Worm (Caenorhabditis elegans): ENCODE measurements around the gene srh-140.
"Not testable (repeated sequence)": the region's sequence is repeated elsewhere in the genome, so short reads cannot be mapped to it uniquely, and the experiment has no call there.

Gene srh-140

DNA sequence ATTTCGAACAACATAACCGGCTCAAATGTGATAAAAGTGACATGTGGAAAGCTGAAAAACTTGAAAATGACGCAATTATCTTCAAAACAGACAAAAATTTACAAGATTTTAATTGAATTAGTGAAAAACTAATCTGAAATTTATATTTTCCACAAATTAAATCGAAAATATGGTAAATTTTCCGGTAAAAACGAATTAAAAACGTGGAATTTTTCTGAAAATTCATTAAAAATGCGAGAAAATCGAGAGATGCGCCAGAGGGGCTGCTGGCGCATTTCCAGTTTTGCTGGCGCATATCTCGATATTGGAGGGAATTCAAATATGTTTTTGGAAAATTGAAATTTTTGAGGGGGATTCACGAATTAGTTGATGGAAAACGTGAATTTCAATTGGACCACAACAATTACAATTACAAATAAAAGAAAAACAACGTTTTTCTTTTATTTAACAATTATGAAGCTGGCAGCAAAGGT is 44.2 kb downstream of the srh-140 start, which contains the start of the genes haf-3 and F57A10.2 (continued):
- TF ChIP-seq sdz-38 (tag; optimal IDR thresholded peaks at IDR 0.05) (no peak), snpc-1.3 (tag; optimal IDR thresholded peaks at IDR 0.05; ENCODE audit: insufficient read depth) (peak; percentile 71), C17E4.6 (GFP tag; IDR thresholded peaks at IDR 0.05) (no peak), hlh-12 (tag; optimal IDR thresholded peaks at IDR 0.05) (no peak), madf-6 (GFP tag; IDR thresholded peaks at IDR 0.05) (peak; percentile 85), lin-54 (GFP tag; optimal IDR thresholded peaks at IDR 0.05) (peak; percentile 99), egrh-3 (GFP tag; IDR thresholded peaks at IDR 0.05) (no peak), mcd-1 (GFP tag; IDR thresholded peaks at IDR 0.05) (peak; percentile 92), bed-2 (GFP tag; IDR thresholded peaks at IDR 0.05) (no peak), F22D6.2 (tag; optimal IDR thresholded peaks at IDR 0.05) (peak; percentile 12), lin-35 (GFP tag; optimal IDR thresholded peaks at IDR 0.05) (peak; percentile 81 to 97 (median 92)), lsy-27 (tag; optimal IDR thresholded peaks at IDR 0.05; ENCODE audit: borderline replicate concordance, insufficient read depth) (no peak), B0035.1 (tag; optimal IDR thresholded peaks at IDR 0.05) (no peak), pbrm-1 (GFP tag; IDR thresholded peaks at IDR 0.05) (peak; percentile 92)

DNA sequence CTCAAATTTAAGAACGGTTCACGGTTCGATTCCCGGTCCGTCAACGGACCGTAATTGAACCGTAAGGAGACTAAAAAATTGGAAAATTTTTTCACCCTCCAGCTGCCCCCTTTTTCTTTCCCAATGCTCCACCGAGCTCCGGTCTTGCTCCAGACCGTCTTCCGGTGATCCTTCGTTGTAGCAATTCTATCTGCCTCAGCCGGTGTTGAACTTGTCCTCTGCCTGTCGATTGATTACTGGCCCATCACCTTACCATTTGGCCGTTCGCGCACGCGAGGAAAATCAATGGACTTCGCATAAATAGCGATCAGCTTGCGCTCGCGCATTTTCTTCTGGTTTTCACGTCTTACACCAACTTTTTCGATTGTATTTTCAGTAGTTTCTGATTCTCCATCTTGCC is 45.4 kb downstream of the srh-140 start:
- TF ChIP-seq Y53G8AR.9 (GFP tag; conservative IDR thresholded peaks at IDR 0.05) (peak; percentile 84), pbrm-1 (GFP tag; IDR thresholded peaks at IDR 0.05) (peak; percentile 76), B0336.3 (GFP tag; IDR thresholded peaks at IDR 0.05) (0 out of 2 replicates have a peak, but pooled peaks have one; percentile 30), ztf-28 (GFP tag; IDR thresholded peaks at IDR 0.05) (peak; percentile 77; the same call in 1 of the 2 replicates), D2030.7 (GFP tag; IDR thresholded peaks at IDR 0.05) (peak; percentile 89), ztf-25 (GFP tag; IDR thresholded peaks at IDR 0.05) (peak; percentile 72; the same call in 1 of the 2 replicates), ceh-91 (GFP tag; IDR thresholded peaks at IDR 0.05) (0 out of 2 replicates have a peak, but pooled peaks have one; percentile 19), F37B4.10 (GFP tag; IDR thresholded peaks at IDR 0.05) (peak; percentile 89; the same call in 1 of the 2 replicates), Y95B8A.8 (GFP tag; IDR thresholded peaks at IDR 0.05) (peak; percentile 69; the same call in 1 of the 2 replicates), hmg-20 (GFP tag; IDR thresholded peaks at IDR 0.05) (peak; percentile 75), hmg-1.2 (GFP tag; IDR thresholded peaks at IDR 0.05) (peak; percentile 65), lir-1 (GFP tag; conservative IDR thresholded peaks at IDR 0.05) (0 out of 2 replicates have a peak, but pooled peaks have one; percentile 37), rpc-1 (tag; optimal IDR thresholded peaks at IDR 0.05) (peak; percentile 61), egrh-3 (GFP tag; IDR thresholded peaks at IDR 0.05) (peak; percentile 41; the same call in 1 of the 2 replicates), egl-44 (GFP tag; IDR thresholded peaks at IDR 0.05) (peak; percentile 95), attf-6 (GFP tag; IDR thresholded peaks at IDR 0.05) (peak; percentile 89), F33H1.4 (GFP tag; IDR thresholded peaks at IDR 0.05) (peak; percentile 27; the same call in 1 of the 2 replicates), lin-26 (GFP tag; IDR thresholded peaks at IDR 0.05) (peak; percentile 99), tbp1 (GFP tag; optimal IDR thresholded peaks at IDR 0.05) (peak; percentile 82), lin-54 (GFP tag; optimal IDR thresholded peaks at IDR 0.05) (peak; percentile 52), Y53F4B.3 (GFP tag; IDR thresholded peaks at IDR 0.05) (peak; percentile 76), B0261.1 (tag; optimal IDR thresholded peaks at IDR 0.05) (peak; percentile 60), B0019.2 (GFP tag; conservative IDR thresholded peaks at IDR 0.05) (peak; percentile 53), C17E4.6 (GFP tag; IDR thresholded peaks at IDR 0.05) (peak; percentile 84), dox-1 (GFP tag; IDR thresholded peaks at IDR 0.05) (peak; percentile 83), ceh-100 (GFP tag; IDR thresholded peaks at IDR 0.05) (peak; percentile 74), Y56A3A.18 (GFP tag; IDR thresholded peaks at IDR 0.05) (peak; percentile 66), sea-2 (GFP tag; IDR thresholded peaks at IDR 0.05) (0 out of 2 replicates have a peak, but pooled peaks have one; percentile 60), ztf-18 (tag; optimal IDR thresholded peaks at IDR 0.05) (peak; percentile 80), mcd-1 (GFP tag; IDR thresholded peaks at IDR 0.05) (peak; percentile 79), cebp-2 (GFP tag; IDR thresholded peaks at IDR 0.05) (peak; percentile 94; the same call in 1 of the 2 replicates), bed-2 (GFP tag; IDR thresholded peaks at IDR 0.05) (peak; percentile 85), bed-1 (GFP tag; IDR thresholded peaks at IDR 0.05) (peak; percentile 84; the same call in 1 of the 2 replicates), nhr-120 (GFP tag; IDR thresholded peaks at IDR 0.05) (peak; percentile 86; the same call in 1 of the 2 replicates), ekl-4 (GFP tag; IDR thresholded peaks at IDR 0.05) (peak; percentile 85), mes-4 (tag; optimal IDR thresholded peaks at IDR 0.05) (peak; percentile 22)
- TF ChIP-seq rpc-1 (optimal IDR thresholded peaks at IDR 0.05) = not testable (repeated sequence)
